Worm (Caenorhabditis elegans): ENCODE measurements around the gene set-1.

DNA sequence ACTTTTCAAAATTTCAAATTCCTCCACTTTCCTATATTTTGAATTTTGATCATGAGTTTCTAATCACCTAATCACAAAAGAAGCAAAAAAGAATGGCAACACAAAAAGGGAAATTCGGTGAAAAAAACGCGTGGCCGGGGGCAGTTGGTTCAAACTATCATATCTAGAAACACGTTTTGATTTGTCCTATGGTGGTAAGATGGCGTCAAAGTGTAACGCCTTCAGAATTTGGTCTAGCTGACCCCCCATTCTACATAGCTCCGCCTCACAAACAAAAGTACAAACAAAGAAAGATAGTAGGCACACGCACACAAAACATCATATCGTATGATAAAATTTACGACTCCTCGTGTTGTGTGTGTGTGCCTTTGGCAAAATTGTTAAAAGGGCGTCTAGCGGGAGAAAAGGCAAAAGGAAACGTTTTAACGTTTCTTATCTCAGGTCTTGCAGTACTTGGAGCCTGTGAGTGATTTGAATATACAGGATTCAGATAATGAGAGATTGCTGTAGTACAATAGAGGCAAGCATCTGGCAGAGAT, 30.1 kb downstream of the set-1 start:
- TF ChIP-seq mdl-1 (tag; optimal IDR thresholded peaks at IDR 0.05) (peak in 1 of 2 experiments; percentile 53), sma-9 (GFP tag; optimal IDR thresholded peaks at IDR 0.05) (peak; percentile 75), sma-9 (tag; optimal IDR thresholded peaks at IDR 0.05) (no peak), lin-39 (tag; optimal IDR thresholded peaks at IDR 0.05) (no peak), nhr-77 (tag; optimal IDR thresholded peaks at IDR 0.05) (no peak), nhr-237 (tag; optimal IDR thresholded peaks at IDR 0.05) (no peak), snpc-4 (tag; optimal IDR thresholded peaks at IDR 0.05) (no peak)

Data from whole organism, L2 larva.